Fruit fly (Drosophila melanogaster) whole organism, embryonic: Measurements from ENCODE around the gene Sar1.

Source experiments
- Ada2b ChIP-seq: fragments of 200-800 bp; sonication (Bioruptor generic); IDR thresholded peaks from 2 replicates; pipeline ENCODE4 v1.3.6; 2022; ENCODE audit warnings: missing biosample characterization, missing genetic modification characterization
- BEAF-32 ChIP-seq: fragments of 200-800 bp; sonication (Bioruptor generic); optimal IDR thresholded peaks from 3 replicates; lab custom pipeline; 2017; ENCODE audit warnings: missing biosample characterization, missing genetic modification characterization, mild to moderate bottlenecking, moderate library complexity, missing genetic modification reagents
- Bteb2 ChIP-seq: fragments of 200-800 bp; sonication (Bioruptor generic); optimal IDR thresholded peaks from 2 replicates; lab custom pipeline; 2016; ENCODE audit warnings: missing biosample characterization, missing genetic modification characterization
- CG10209 ChIP-seq: fragments of 200-800 bp; sonication (Bioruptor generic); optimal IDR thresholded peaks from 3 replicates; lab custom pipeline; 2017; ENCODE audit warnings: missing biosample characterization, mild to moderate bottlenecking, missing genetic modification characterization, missing genetic modification reagents
- CG10267 ChIP-seq: fragments of 200-800 bp; sonication (Bioruptor generic); optimal IDR thresholded peaks from 2 replicates; lab custom pipeline; 2018; ENCODE audit warnings: missing biosample characterization, mild to moderate bottlenecking, missing genetic modification characterization, moderate library complexity
- CG11093 ChIP-seq: fragments of 200-800 bp; sonication (Bioruptor generic); IDR thresholded peaks from 3 replicates; pipeline ENCODE4 v1.3.6; 2022; ENCODE audit warnings: missing biosample characterization, missing genetic modification characterization
- CG12155 ChIP-seq: fragments of 200-800 bp; sonication (Bioruptor generic); optimal IDR thresholded peaks from 3 replicates; lab custom pipeline; 2016; ENCODE audit warnings: missing biosample characterization, missing genetic modification characterization
- CG12942 ChIP-seq: fragments of 200-800 bp; sonication (Bioruptor generic); optimal IDR thresholded peaks from 3 replicates; lab custom pipeline; 2016; ENCODE audit warnings: missing biosample characterization, missing genetic modification characterization
- CG1602 ChIP-seq: fragments of 200-800 bp; sonication (Bioruptor generic); optimal IDR thresholded peaks from 3 replicates; lab custom pipeline; 2016; ENCODE audit warnings: missing biosample characterization, missing genetic modification characterization
- CG1603 ChIP-seq: fragments of 200-800 bp; sonication (Bioruptor generic); optimal IDR thresholded peaks from 2 replicates; lab custom pipeline; 2019; ENCODE audit warnings: missing biosample characterization, mild to moderate bottlenecking, missing genetic modification characterization, moderate library complexity
- CG16863 ChIP-seq: fragments of 200-800 bp; sonication (Bioruptor generic); optimal IDR thresholded peaks from 3 replicates; lab custom pipeline; 2016; ENCODE audit warnings: missing biosample characterization, missing genetic modification characterization
- CG17802 ChIP-seq: fragments of 200-800 bp; sonication (Bioruptor generic); optimal IDR thresholded peaks from 2 replicates; lab custom pipeline; 2018; ENCODE audit warnings: missing biosample characterization, mild to moderate bottlenecking, missing genetic modification characterization, moderate library complexity
- CG30403 ChIP-seq: fragments of 200-800 bp; sonication (Bioruptor generic); optimal IDR thresholded peaks from 3 replicates; lab custom pipeline; 2016; ENCODE audit warnings: missing biosample characterization, missing genetic modification characterization
- CG4404 ChIP-seq: fragments of 200-800 bp; sonication (Bioruptor generic); IDR thresholded peaks from 2 replicates; pipeline ENCODE4 v1.3.6; 2022; ENCODE audit warnings: missing biosample characterization, missing genetic modification characterization
- CG4424 ChIP-seq: fragments of 200-800 bp; sonication (Bioruptor generic); optimal IDR thresholded peaks from 3 replicates; lab custom pipeline; 2016; ENCODE audit warnings: missing biosample characterization, missing genetic modification characterization
- CG5953 ChIP-seq: fragments of 200-800 bp; sonication (Bioruptor generic); IDR thresholded peaks from 2 replicates; pipeline ENCODE4 v1.3.6; 2022; ENCODE audit warnings: missing biosample characterization, missing genetic modification characterization
- CG6765 ChIP-seq: fragments of 200-800 bp; sonication (Bioruptor generic); optimal IDR thresholded peaks from 3 replicates; lab custom pipeline; 2017; ENCODE audit warnings: missing biosample characterization, mild to moderate bottlenecking, missing genetic modification characterization
- CG9437 ChIP-seq: fragments of 200-800 bp; sonication (Bioruptor generic); optimal IDR thresholded peaks from 2 replicates; lab custom pipeline; 2018; ENCODE audit warnings: missing biosample characterization, mild to moderate bottlenecking, missing genetic modification characterization
- CG9817 ChIP-seq: fragments of 200-800 bp; sonication (Bioruptor generic); optimal IDR thresholded peaks from 2 replicates; lab custom pipeline; 2018; ENCODE audit warnings: missing biosample characterization, mild to moderate bottlenecking, missing genetic modification characterization, moderate library complexity
- CHES-1-like ChIP-seq: fragments of 200-800 bp; sonication (Bioruptor generic); optimal IDR thresholded peaks from 2 replicates; lab custom pipeline; 2016; ENCODE audit warnings: missing biosample characterization, missing genetic modification characterization
- D19A ChIP-seq: fragments of 200-800 bp; optimal IDR thresholded peaks from 3 replicates; lab custom pipeline; 2019; ENCODE audit warnings: missing biosample characterization, mild to moderate bottlenecking, missing genetic modification characterization, moderate library complexity
- Dip2 ChIP-seq: fragments of 200-800 bp; sonication (Bioruptor generic); IDR thresholded peaks from 2 replicates; pipeline ENCODE4 v1.3.6; 2022; ENCODE audit warnings: missing biosample characterization, missing genetic modification characterization
- Dref ChIP-seq: fragments of 200-800 bp; sonication (Bioruptor generic); IDR thresholded peaks from 2 replicates; pipeline ENCODE4 v1.3.6; 2022; ENCODE audit warnings: missing biosample characterization, missing genetic modification characterization
- GATAe ChIP-seq: fragments of 200-800 bp; sonication (Bioruptor generic); conservative IDR thresholded peaks from 2 replicates; pipeline ENCODE4 v1.3.6; 2022; ENCODE audit warnings: missing biosample characterization, missing genetic modification characterization
- HLH4C ChIP-seq: fragments of 200-800 bp; sonication (Bioruptor generic); IDR thresholded peaks from 3 replicates; pipeline ENCODE4 v1.3.6; 2022; ENCODE audit warnings: missing biosample characterization, missing genetic modification characterization; ENCODE audit not compliant: partially characterized antibody
- Mrtf ChIP-seq: fragments of 200-800 bp; sonication (Bioruptor generic); IDR thresholded peaks from 3 replicates; pipeline ENCODE4 v1.3.6; 2022; ENCODE audit warnings: missing biosample characterization, missing genetic modification characterization
- NC2β ChIP-seq: fragments of 200-800 bp; sonication (Bioruptor generic); optimal IDR thresholded peaks from 2 replicates; lab custom pipeline; 2016; ENCODE audit warnings: missing biosample characterization, missing genetic modification characterization
- Ptx1 ChIP-seq: fragments of 200-800 bp; sonication (Bioruptor generic); IDR thresholded peaks from 2 replicates; pipeline ENCODE4 v1.3.6; 2022; ENCODE audit warnings: missing biosample characterization, missing genetic modification characterization
- Rfx ChIP-seq: fragments of 200-800 bp; sonication (Bioruptor generic); IDR thresholded peaks from 2 replicates; pipeline ENCODE4 v1.3.6; 2022; ENCODE audit warnings: missing biosample characterization, missing genetic modification characterization
- Sin3A ChIP-seq: fragments of >200 bp; optimal IDR thresholded peaks from 2 replicates; lab custom pipeline; 2018
- Trl ChIP-seq, 3 experiments: fragments of >200 bp in 2 of 3; fragments of 200-800 bp in 1 of 3; sonication (Bioruptor generic) in 1 of 3; optimal IDR thresholded peaks; 2 replicates in 1 of 3; 3 replicates in 2 of 3; lab custom pipeline; 2016 to 2017; ENCODE audit warnings: missing biosample characterization in 1 of 3, missing genetic modification characterization in 1 of 3
- bab2 ChIP-seq: fragments of 200-800 bp; sonication (Bioruptor generic); optimal IDR thresholded peaks from 2 replicates; lab custom pipeline; 2016; ENCODE audit warnings: missing biosample characterization, missing genetic modification characterization
- bbx ChIP-seq: fragments of 200-800 bp; sonication (Bioruptor generic); IDR thresholded peaks from 2 replicates; pipeline ENCODE4 v1.3.6; 2022; ENCODE audit warnings: missing biosample characterization, missing genetic modification characterization; ENCODE audit not compliant: partially characterized antibody
- btn ChIP-seq: fragments of 200-800 bp; sonication (Bioruptor generic); optimal IDR thresholded peaks from 2 replicates; lab custom pipeline; 2016; ENCODE audit warnings: missing biosample characterization, missing genetic modification characterization
- cad ChIP-seq: fragments of >200 bp; optimal IDR thresholded peaks from 2 replicates; lab custom pipeline; 2017; ENCODE audit warnings: missing biosample characterization, missing genetic modification characterization
- cas ChIP-seq: fragments of 200-800 bp; sonication (Bioruptor generic); IDR thresholded peaks from 2 replicates; pipeline ENCODE4 v1.3.6; 2022; ENCODE audit warnings: missing biosample characterization, missing genetic modification characterization
- da ChIP-seq: fragments of 200-800 bp; sonication (Bioruptor generic); optimal IDR thresholded peaks from 2 replicates; lab custom pipeline; 2016; ENCODE audit warnings: missing biosample characterization, missing genetic modification characterization
- insv ChIP-seq, 2 experiments: fragments of 200-800 bp; sonication (Bioruptor generic); optimal IDR thresholded peaks; 3 replicates each; lab custom pipeline; 2016 to 2018; ENCODE audit warnings: missing biosample characterization in 2 of 2, missing genetic modification characterization in 2 of 2
- inv ChIP-seq: fragments of 200-800 bp; sonication (Bioruptor generic); IDR thresholded peaks from 2 replicates; pipeline ENCODE4 v1.3.6; 2022; ENCODE audit warnings: missing biosample characterization, missing genetic modification characterization; ENCODE audit not compliant: partially characterized antibody
- lbe ChIP-seq: fragments of 200-800 bp; sonication (Bioruptor generic); optimal IDR thresholded peaks from 2 replicates; lab custom pipeline; 2016; ENCODE audit warnings: missing biosample characterization, mild to moderate bottlenecking, missing genetic modification characterization
- lola ChIP-seq, 3 experiments: fragments of >200 bp in 2 of 3; fragments of 200-800 bp in 1 of 3; sonication (Bioruptor generic) in 1 of 3; optimal IDR thresholded peaks; 2 replicates each; lab custom pipeline; 2017 to 2019; ENCODE audit warnings: missing biosample characterization in 3 of 3, missing genetic modification characterization in 3 of 3, mild to moderate bottlenecking in 1 of 3, moderate library complexity in 1 of 3
- nmo ChIP-seq: fragments of 200-800 bp; sonication (Bioruptor generic); optimal IDR thresholded peaks from 2 replicates; lab custom pipeline; 2018; ENCODE audit warnings: missing biosample characterization, mild to moderate bottlenecking, missing genetic modification characterization, moderate library complexity
- oc ChIP-seq: fragments of 200-800 bp; sonication (Bioruptor generic); optimal IDR thresholded peaks from 2 replicates; lab custom pipeline; 2018; ENCODE audit warnings: missing biosample characterization, mild to moderate bottlenecking, missing genetic modification characterization, moderate library complexity
- pan ChIP-seq, 4 experiments: fragments of >200 bp in 3 of 4; fragments of 200-800 bp in 1 of 4; sonication (Bioruptor generic) in 1 of 4; optimal IDR thresholded peaks in 3 of 4; IDR thresholded peaks in 1 of 4; 2 replicates each; pipeline versions ENCODE4 v1.3.6 to Lab custom; 2017 to 2022; ENCODE audit warnings: missing biosample characterization in 2 of 4, missing genetic modification characterization in 2 of 4, mixed read lengths in 1 of 4
- pros ChIP-seq: fragments of 200-800 bp; sonication (Bioruptor generic); optimal IDR thresholded peaks from 3 replicates; lab custom pipeline; 2019; ENCODE audit warnings: missing biosample characterization, mild to moderate bottlenecking, missing genetic modification characterization, moderate library complexity
- rib ChIP-seq: fragments of 200-800 bp; sonication (Bioruptor generic); IDR thresholded peaks from 2 replicates; pipeline ENCODE4 v1.3.6; 2022; ENCODE audit warnings: missing biosample characterization, missing genetic modification characterization
- toy ChIP-seq: fragments of 200-800 bp; sonication (Bioruptor generic); IDR thresholded peaks from 2 replicates; pipeline ENCODE4 v1.3.6; 2022; ENCODE audit warnings: missing biosample characterization, missing genetic modification characterization
- ttk ChIP-seq: fragments of 200-800 bp; sonication (Bioruptor generic); IDR thresholded peaks from 2 replicates; pipeline ENCODE4 v2.1.2; 2022; ENCODE audit warnings: missing biosample characterization, missing genetic modification characterization

Gene Sar1

dm6 chr3R:22356464-22357410, at the start of gene Sar1 (continued):
- TF ChIP-seq CG1603 (peak; percentile 92), Sin3A (lab: Kevin White, UChicago) (peak; percentile 81), CG4424 (GFP tag; lab: Kevin White, UChicago) (no peak), CG10267 (tag; lab: Kevin White, UChicago) (peak; percentile 73), Dip2 (GFP tag; lab: Robert Waterston, UW) (no peak), CG12942 (GFP tag; lab: Kevin White, UChicago) (peak; percentile 8), Rfx (peak; percentile 61), BEAF-32 (peak; percentile 99), pros (no peak), bbx (peak; percentile 96), CG9437 (GFP tag; lab: Kevin White, UChicago) (peak; percentile 55), NC2β (peak; percentile 50), Trl (optimal IDR thresholded peaks at IDR 0.05; lab: Kevin White, UChicago) (no peak), Trl (GFP tag; optimal IDR thresholded peaks at IDR 0.05; lab: Kevin White, UChicago) (peak; percentile 4), bab2 (GFP tag; lab: Kevin White, UChicago) (no peak), rib (no peak), D19A (tag; lab: Kevin White, UChicago) (no peak), insv (GFP tag; optimal IDR thresholded peaks at IDR 0.05; lab: Kevin White, UChicago) (peak in 1 of 2 experiments; percentile 85), pan (optimal IDR thresholded peaks at IDR 0.05; lab: Kevin White, UChicago) (no peak), pan (GFP tag; optimal IDR thresholded peaks at IDR 0.05 in 1 of 2, IDR thresholded peaks at IDR 0.05 in 1 of 2) (peak in 1 of 2 experiments; percentile 7), Mrtf (GFP tag; lab: Robert Waterston, UW) (no peak), cas (GFP tag; lab: Robert Waterston, UW) (no peak), CHES-1-like (GFP tag; lab: Kevin White, UChicago) (peak; percentile 62), Dref (GFP tag; lab: Robert Waterston, UW) (peak; percentile 98), oc (tag; lab: Kevin White, UChicago) (no peak), CG4404 (no peak; the same call in 1 of the 2 replicates), CG30403 (peak; percentile 6), btn (no peak), CG5953 (GFP tag; lab: Robert Waterston, UW) (no peak), CG12155 (GFP tag; lab: Kevin White, UChicago) (peak; percentile 44), CG9817 (peak; percentile 28), CG11093 (GFP tag; lab: Robert Waterston, UW) (no peak; the same call in 2 of the 3 replicates), Ptx1 (GFP tag; lab: Robert Waterston, UW) (no peak), lola (GFP tag; optimal IDR thresholded peaks at IDR 0.05; lab: Kevin White, UChicago) (no peak), nmo (GFP tag; lab: Kevin White, UChicago) (peak; percentile 84), inv (peak; percentile 89), cad (GFP tag; lab: Kevin White, UChicago) (no peak), ttk (GFP tag; lab: Robert Waterston, UW) (no peak), CG17802 (tag; lab: Kevin White, UChicago) (no peak), HLH4C (GFP tag; lab: Robert Waterston, UW) (peak; percentile 82), CG16863 (GFP tag; lab: Kevin White, UChicago) (no peak), Ada2b (GFP tag; lab: Robert Waterston, UW) (no peak), lbe (GFP tag; lab: Kevin White, UChicago) (no peak), CG6765 (GFP tag; lab: Kevin White, UChicago) (no peak), Bteb2 (GFP tag; lab: Kevin White, UChicago) (peak; percentile 23), GATAe (GFP tag; lab: Robert Waterston, UW) (no peak), da (GFP tag; lab: Kevin White, UChicago) (no peak), CG10209 (GFP tag; lab: Kevin White, UChicago) (no peak), toy (GFP tag; lab: Robert Waterston, UW) (no peak), CG1602 (GFP tag; lab: Kevin White, UChicago) (peak; percentile 12)
